Fruit fly (Drosophila melanogaster): ENCODE data around the gene Ctps.

The Ctps gene

DNA sequence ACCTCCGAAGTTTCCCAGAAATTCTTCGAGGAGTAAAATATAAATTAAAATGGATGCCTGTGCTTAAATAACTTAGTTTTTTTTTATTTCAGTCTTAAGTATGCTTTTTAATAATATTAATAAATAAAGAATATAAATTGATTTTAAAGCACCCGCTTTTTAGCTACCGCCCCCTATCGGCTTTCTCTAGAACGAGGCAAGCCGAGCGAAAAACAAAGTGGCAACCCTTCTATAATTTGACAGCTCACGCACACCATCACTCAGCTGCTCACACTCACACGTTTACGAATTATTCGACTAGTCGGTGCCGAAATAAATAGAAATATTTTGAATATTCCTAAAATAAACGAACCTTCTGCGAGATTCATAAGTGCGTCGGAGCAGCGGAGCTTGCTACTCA is 63.8 kb downstream of the Ctps start, which contains the start of gene CG6878 (continued):
- TF ChIP-seq sna (GFP tag; IDR thresholded peaks at IDR 0.05; ENCODE audit: partially characterized antibody) (no peak), Dek (tag; optimal IDR thresholded peaks at IDR 0.05) (peak; percentile 39), toy (GFP tag; IDR thresholded peaks at IDR 0.05) (no peak), caup (GFP tag; optimal IDR thresholded peaks at IDR 0.05; ENCODE audit: severe bottlenecking) (peak; percentile 43), Stat92E (GFP tag; optimal IDR thresholded peaks at IDR 0.05) (peak in 1 of 3 experiments; percentile 18), Fer2 (tag; optimal IDR thresholded peaks at IDR 0.05) (no peak), Ptx1 (GFP tag; IDR thresholded peaks at IDR 0.05) (no peak), CG3065 (GFP tag; optimal IDR thresholded peaks at IDR 0.05) (no peak), tgo (GFP tag; IDR thresholded peaks at IDR 0.05) (no peak), so (GFP tag; IDR thresholded peaks at IDR 0.05) (no peak), CG2202 (tag; optimal IDR thresholded peaks at IDR 0.05) (no peak), MESR4 (GFP tag; optimal IDR thresholded peaks at IDR 0.05) (peak; percentile 79), CG13775 (GFP tag; optimal IDR thresholded peaks at IDR 0.05) (no peak), CG14965 (GFP tag; optimal IDR thresholded peaks at IDR 0.05; ENCODE audit: borderline replicate concordance) (no peak), Side (GFP tag; optimal IDR thresholded peaks at IDR 0.05) (no peak), CG30020 (tag; optimal IDR thresholded peaks at IDR 0.05) (no peak), gfzf (GFP tag; optimal IDR thresholded peaks at IDR 0.05) (peak; percentile 6), CG17568 (GFP tag; optimal IDR thresholded peaks at IDR 0.05) (no peak), Asciz (GFP tag; optimal IDR thresholded peaks at IDR 0.05) (no peak), fd96Cb (tag; optimal IDR thresholded peaks at IDR 0.05) (no peak), btn (GFP tag; optimal IDR thresholded peaks at IDR 0.05) (no peak), CG2889 (GFP tag; IDR thresholded peaks at IDR 0.05) (no peak), scrt (GFP tag; optimal IDR thresholded peaks at IDR 0.05) (no peak), danr (GFP tag; IDR thresholded peaks at IDR 0.05) (no peak), Neu2 (GFP tag; optimal IDR thresholded peaks at IDR 0.05; ENCODE audit: borderline replicate concordance) (no peak), sc (optimal IDR thresholded peaks at IDR 0.05) (no peak), sc (GFP tag; optimal IDR thresholded peaks at IDR 0.05) (no peak), YL-1 (GFP tag; optimal IDR thresholded peaks at IDR 0.05) (peak; percentile 86), CG18011 (GFP tag; optimal IDR thresholded peaks at IDR 0.05) (no peak), Myb (GFP tag; optimal IDR thresholded peaks at IDR 0.05) (no peak), CG7745 (tag; optimal IDR thresholded peaks at IDR 0.05) (no peak), CG12391 (tag; optimal IDR thresholded peaks at IDR 0.05) (peak; percentile 29), vfl (GFP tag; optimal IDR thresholded peaks at IDR 0.05) (no peak), D19A (tag; optimal IDR thresholded peaks at IDR 0.05) (peak; percentile 55), CG10209 (GFP tag; optimal IDR thresholded peaks at IDR 0.05) (no peak), CG13287 (GFP tag; IDR thresholded peaks at IDR 0.05; ENCODE audit: partially characterized antibody) (peak; percentile 46; the same call in 1 of the 2 replicates), corto (GFP tag; optimal IDR thresholded peaks at IDR 0.05) (no peak), klu (GFP tag; IDR thresholded peaks at IDR 0.05) (no peak), dimm (GFP tag; IDR thresholded peaks at IDR 0.05) (no peak), MTF-1 (GFP tag; optimal IDR thresholded peaks at IDR 0.05; ENCODE audit: borderline replicate concordance) (no peak), CG8944 (GFP tag; optimal IDR thresholded peaks at IDR 0.05) (no peak), CG11456 (GFP tag; IDR thresholded peaks at IDR 0.05) (peak; percentile 70; the same call in 2 of the 3 replicates), ato (GFP tag; IDR thresholded peaks at IDR 0.05; ENCODE audit: partially characterized antibody) (peak; percentile 28; the same call in 1 of the 2 replicates), bsh (GFP tag; optimal IDR thresholded peaks at IDR 0.05) (peak in 1 of 2 experiments; percentile 11), maf-S (GFP tag; optimal IDR thresholded peaks at IDR 0.05) (no peak), ssp (GFP tag; IDR thresholded peaks at IDR 0.05) (no peak), exex (tag; optimal IDR thresholded peaks at IDR 0.05) (no peak), hbn (GFP tag; IDR thresholded peaks at IDR 0.05; ENCODE audit: partially characterized antibody) (no peak), HLHmδ (GFP tag; optimal IDR thresholded peaks at IDR 0.05) (no peak), Drgx (GFP tag; IDR thresholded peaks at IDR 0.05) (no peak)

All from whole organism, embryonic.